Worm (Caenorhabditis elegans): ENCODE measurements around the gene M01B2.13.

- TF ChIP-seq unc-62 (GFP tag; optimal IDR thresholded peaks at IDR 0.05), result no peak
- TF ChIP-seq nhr-77 (tag; optimal IDR thresholded peaks at IDR 0.05), result no peak
- TF ChIP-seq nhr-6 (tag; optimal IDR thresholded peaks at IDR 0.05), result no peak
- TF ChIP-seq nhr-25 (tag; optimal IDR thresholded peaks at IDR 0.05), result no peak
- no peak for TF ChIP-seq F13H6.1 (tag; optimal IDR thresholded peaks at IDR 0.05)
- TF ChIP-seq elt-1 (tag; optimal IDR thresholded peaks at IDR 0.05), result no peak
Observed at ce11 chrV:15309011-15309410, 43.3 kb upstream of the M01B2.13 start, which contains the start of gene srz-10.

Measured in whole organism, L2 larva.